Fruit fly (Drosophila melanogaster): ENCODE measurements around the gene CG31388.
A peak's percentile ranks its signal among the peaks of the same experiment; 100 is the strongest.

Gene CG31388

DNA sequence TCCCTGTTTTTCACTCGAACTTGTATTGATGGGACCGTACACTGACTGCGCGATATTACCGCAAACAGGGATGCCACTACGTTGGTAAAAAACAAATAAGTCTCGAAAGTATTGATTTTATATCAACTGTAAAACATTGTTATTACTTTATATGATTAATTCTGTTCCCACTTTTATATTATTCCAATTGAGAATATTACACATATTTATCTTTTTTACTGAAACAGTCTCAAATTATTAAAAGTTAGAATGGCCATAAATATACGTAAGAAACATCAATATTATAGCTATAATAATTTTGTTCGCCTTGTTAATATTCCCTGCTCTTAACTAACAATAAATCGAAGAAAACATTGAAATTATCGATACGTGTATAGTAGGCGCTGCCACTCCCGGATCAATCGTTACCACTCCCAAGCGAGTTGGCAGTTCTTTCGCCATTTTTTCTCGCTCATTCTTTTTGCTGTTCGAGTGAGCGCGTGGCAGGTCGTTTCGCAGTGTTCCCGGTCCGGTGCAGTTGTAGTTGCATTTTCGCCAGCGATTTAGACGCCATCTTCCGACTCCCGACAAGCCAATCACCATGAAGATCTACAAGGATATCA, 27.7 kb upstream of the CG31388 start, which contains the start of the genes SdhC and Tctp (continued):
- TF ChIP-seq net (GFP tag; optimal IDR thresholded peaks at IDR 0.05) (peak; percentile 5), CG16779 (tag; optimal IDR thresholded peaks at IDR 0.05) (no peak), Eip78C (GFP tag) (peak; percentile 85), Sox102F (GFP tag; optimal IDR thresholded peaks at IDR 0.05) (peak; percentile 42), Lpt (GFP tag; optimal IDR thresholded peaks at IDR 0.05) (peak; percentile 31), Ets21C (GFP tag; optimal IDR thresholded peaks at IDR 0.05) (peak; percentile 28), fd59A (GFP tag; optimal IDR thresholded peaks at IDR 0.05) (no peak), CG4318 (GFP tag; optimal IDR thresholded peaks at IDR 0.05) (no peak), Gug (GFP tag; IDR thresholded peaks at IDR 0.05) (no peak), pdm3 (GFP tag; optimal IDR thresholded peaks at IDR 0.05) (peak; percentile 52), CG34406 (GFP tag; optimal IDR thresholded peaks at IDR 0.05) (peak; percentile 33), Eip93F (GFP tag; optimal IDR thresholded peaks at IDR 0.05) (no peak), ss (GFP tag; optimal IDR thresholded peaks at IDR 0.05) (peak; percentile 14 to 39), CG31627 (GFP tag; optimal IDR thresholded peaks at IDR 0.05) (peak; percentile 36), eg (GFP tag; IDR thresholded peaks at IDR 0.05) (peak; percentile 28; the same call in 1 of the 3 replicates), cyc (GFP tag; optimal IDR thresholded peaks at IDR 0.05) (peak; percentile 10), CG3919 (GFP tag; optimal IDR thresholded peaks at IDR 0.05) (peak; percentile 59), CG6276 (GFP tag; optimal IDR thresholded peaks at IDR 0.05) (no peak), CG32006 (GFP tag; optimal IDR thresholded peaks at IDR 0.05) (no peak), CG11902 (GFP tag; optimal IDR thresholded peaks at IDR 0.05) (no peak), CG6792 (GFP tag; optimal IDR thresholded peaks at IDR 0.05) (peak; percentile 30), CG8319 (GFP tag; optimal IDR thresholded peaks at IDR 0.05) (no peak)

dm6 chr3R:11211291-11212061, 26.1 kb upstream of the CG31388 start:
- TF ChIP-seq Smox (GFP tag; optimal IDR thresholded peaks at IDR 0.05) (peak; percentile 79), CG16779 (tag; optimal IDR thresholded peaks at IDR 0.05) (peak; percentile 27), achi (GFP tag; optimal IDR thresholded peaks at IDR 0.05) (peak; percentile 67), CG6276 (GFP tag; optimal IDR thresholded peaks at IDR 0.05) (no peak), Eip78C (GFP tag) (peak; percentile 88), CG8632 (GFP tag; optimal IDR thresholded peaks at IDR 0.05) (peak; percentile 54), cyc (GFP tag; optimal IDR thresholded peaks at IDR 0.05) (peak; percentile 75), fd59A (GFP tag; optimal IDR thresholded peaks at IDR 0.05) (peak; percentile 7), fkh (GFP tag; optimal IDR thresholded peaks at IDR 0.05) (no peak), CG8319 (GFP tag; optimal IDR thresholded peaks at IDR 0.05) (peak; percentile 7), Sox15 (GFP tag; optimal IDR thresholded peaks at IDR 0.05) (peak; percentile 62), CG32006 (GFP tag; optimal IDR thresholded peaks at IDR 0.05) (peak; percentile 65), Lpt (GFP tag; optimal IDR thresholded peaks at IDR 0.05) (peak; percentile 36), CG3032 (tag; optimal IDR thresholded peaks at IDR 0.05) (peak; percentile 49), CG4318 (GFP tag; optimal IDR thresholded peaks at IDR 0.05) (no peak), salr (GFP tag; optimal IDR thresholded peaks at IDR 0.05) (peak in 1 of 2 experiments; percentile 26), lz (GFP tag; optimal IDR thresholded peaks at IDR 0.05) (peak; percentile 83), Ets96B (tag; optimal IDR thresholded peaks at IDR 0.05) (peak; percentile 42), Met (GFP tag; optimal IDR thresholded peaks at IDR 0.05) (peak; percentile 81), eg (GFP tag; IDR thresholded peaks at IDR 0.05) (peak; percentile 80), ss (GFP tag; optimal IDR thresholded peaks at IDR 0.05) (peak; percentile 14 to 39), dac (GFP tag; optimal IDR thresholded peaks at IDR 0.05) (peak; percentile 21), CG7368 (GFP tag; optimal IDR thresholded peaks at IDR 0.05) (peak; percentile 43), CG6808 (GFP tag; optimal IDR thresholded peaks at IDR 0.05) (peak; percentile 14), CG11762 (GFP tag; optimal IDR thresholded peaks at IDR 0.05; ENCODE audit: insufficient read depth) (no peak), OdsH (GFP tag; optimal IDR thresholded peaks at IDR 0.05) (peak; percentile 68), spab (GFP tag; optimal IDR thresholded peaks at IDR 0.05) (no peak), CG34406 (GFP tag; optimal IDR thresholded peaks at IDR 0.05) (peak; percentile 48), CG6854 (GFP tag; optimal IDR thresholded peaks at IDR 0.05) (no peak), CG8119 (GFP tag; IDR thresholded peaks at IDR 0.05) (peak; percentile 53; the same call in 2 of the 3 replicates), Hr39 (GFP tag; optimal IDR thresholded peaks at IDR 0.05) (peak; percentile 81), dsx (GFP tag; optimal IDR thresholded peaks at IDR 0.05; ENCODE audit: poor library complexity, severe bottlenecking) (peak; percentile 12), CG6163 (GFP tag; IDR thresholded peaks at IDR 0.05) (peak; percentile 70), CG11902 (GFP tag; optimal IDR thresholded peaks at IDR 0.05) (peak; percentile 50), CG10631 (GFP tag; optimal IDR thresholded peaks at IDR 0.05) (peak; percentile 54), CG9139 (GFP tag; optimal IDR thresholded peaks at IDR 0.05) (no peak)

Data from whole organism, prepupa.